Worm (Caenorhabditis elegans): ENCODE results near the gene R151.2.
A peak's percentile ranks its signal among the peaks of the same experiment; 100 is the strongest.

Gene R151.2

ce11 chrIII:7207903-7208497 is 1.8 kb upstream of the R151.2 start, which contains the start of gene rpl-6 (continued):
- TF ChIP-seq ccch-3 (GFP tag; optimal IDR thresholded peaks at IDR 0.05) (no peak), lin-54 (GFP tag; optimal IDR thresholded peaks at IDR 0.05) (peak; percentile 80), ets-4 (GFP tag; optimal IDR thresholded peaks at IDR 0.05) (no peak), mel-28 (tag; optimal IDR thresholded peaks at IDR 0.05; ENCODE audit: borderline replicate concordance) (no peak), dpl-1 (GFP tag; optimal IDR thresholded peaks at IDR 0.05) (peak; percentile 35), T26A5.8 (tag; optimal IDR thresholded peaks at IDR 0.05) (no peak), hmg-20 (GFP tag; IDR thresholded peaks at IDR 0.05) (no peak), madf-6 (GFP tag; IDR thresholded peaks at IDR 0.05) (peak; percentile 83), F33H1.4 (GFP tag; IDR thresholded peaks at IDR 0.05) (peak; percentile 98), lsl-1 (GFP tag; optimal IDR thresholded peaks at IDR 0.05) (peak; percentile 91), ztf-28 (GFP tag; IDR thresholded peaks at IDR 0.05) (0 out of 2 replicates have a peak, but pooled peaks have one; percentile 62), nhr-80 (tag; optimal IDR thresholded peaks at IDR 0.05) (peak; percentile 32), lin-40 (tag; optimal IDR thresholded peaks at IDR 0.05) (peak; percentile 68), let-607 (tag; optimal IDR thresholded peaks at IDR 0.05) (peak in 1 of 2 experiments; percentile 42), sptf-2 (GFP tag; optimal IDR thresholded peaks at IDR 0.05) (no peak), attf-5 (GFP tag; optimal IDR thresholded peaks at IDR 0.05) (peak; percentile 64), egrh-3 (GFP tag; IDR thresholded peaks at IDR 0.05) (no peak), lag-1 (GFP tag; IDR thresholded peaks at IDR 0.05) (no peak), F57C9.4 (tag; optimal IDR thresholded peaks at IDR 0.05) (no peak), rec-8 (tag; optimal IDR thresholded peaks at IDR 0.05) (no peak), snpc-4 (GFP tag; optimal IDR thresholded peaks at IDR 0.05) (no peak), snpc-4 (tag; optimal IDR thresholded peaks at IDR 0.05) (peak; percentile 49 to 76 (median 62)), let-526 (GFP tag; IDR thresholded peaks at IDR 0.05) (no peak), atf-7 (tag; optimal IDR thresholded peaks at IDR 0.05) (no peak), zim-3 (tag; optimal IDR thresholded peaks at IDR 0.05) (no peak), madf-8 (GFP tag; conservative IDR thresholded peaks at IDR 0.05) (peak; percentile 54), aptf-3 (GFP tag; IDR thresholded peaks at IDR 0.05) (no peak), F22D6.2 (tag; optimal IDR thresholded peaks at IDR 0.05) (no peak), ztf-6 (GFP tag; IDR thresholded peaks at IDR 0.05) (no peak), dox-1 (GFP tag; IDR thresholded peaks at IDR 0.05) (peak; percentile 55; the same call in 1 of the 2 replicates), Y67H2A.10 (GFP tag; conservative IDR thresholded peaks at IDR 0.05) (peak; percentile 59), K12H6.12 (tag; optimal IDR thresholded peaks at IDR 0.05) (peak; percentile 8), F55B11.4 (tag; optimal IDR thresholded peaks at IDR 0.05; ENCODE audit: borderline replicate concordance, insufficient read depth) (no peak), B0019.2 (GFP tag; conservative IDR thresholded peaks at IDR 0.05) (no peak; the same call in 1 of the 2 replicates), ztf-3 (GFP tag; optimal IDR thresholded peaks at IDR 0.05) (no peak), F52B5.7 (tag; optimal IDR thresholded peaks at IDR 0.05) (no peak), F57A8.1 (GFP tag; optimal IDR thresholded peaks at IDR 0.05) (no peak), ama-1 (optimal IDR thresholded peaks at IDR 0.05) (peak; percentile 2), ama-1 (GFP tag; optimal IDR thresholded peaks at IDR 0.05) (peak in 1 of 2 experiments; percentile 29), cebp-1 (GFP tag; IDR thresholded peaks at IDR 0.05) (no peak), cebp-1 (tag; optimal IDR thresholded peaks at IDR 0.05) (peak; percentile 72), egl-44 (GFP tag; IDR thresholded peaks at IDR 0.05) (no peak), somi-1 (GFP tag; optimal IDR thresholded peaks at IDR 0.05) (no peak), F39B2.1 (GFP tag; IDR thresholded peaks at IDR 0.05) (no peak), mes-4 (tag; optimal IDR thresholded peaks at IDR 0.05) (no peak), Y53G8AR.9 (GFP tag; conservative IDR thresholded peaks at IDR 0.05) (peak; percentile 84), snpc-1.1 (tag; optimal IDR thresholded peaks at IDR 0.05; ENCODE audit: insufficient read depth) (peak; percentile 37), rcor-1 (GFP tag; IDR thresholded peaks at IDR 0.05) (peak; percentile 73)

Measured in whole organism, young adult.